Worm (Caenorhabditis elegans): ENCODE results near the gene B0244.9.

ce11 chrIII:5717173-5717748 lies 13.6 kb downstream of the B0244.9 start:
- TF ChIP-seq cog-1 (tag; optimal IDR thresholded peaks at IDR 0.05) (no peak), med-1 (GFP tag; optimal IDR thresholded peaks at IDR 0.05; ENCODE audit: insufficient read depth) (no peak), ref-1 (GFP tag; conservative IDR thresholded peaks at IDR 0.05) (no peak), flt-1 (GFP tag; IDR thresholded peaks at IDR 0.05) (no peak), klf-2 (GFP tag; conservative IDR thresholded peaks at IDR 0.05) (no peak), T22C8.4 (GFP tag; IDR thresholded peaks at IDR 0.05) (no peak), ztf-23 (GFP tag; IDR thresholded peaks at IDR 0.05) (no peak)

Data from whole organism, midembryonic.